Worm (Caenorhabditis elegans): ENCODE data around the gene Y51A2B.2.

Y51A2B.2 gene

DNA sequence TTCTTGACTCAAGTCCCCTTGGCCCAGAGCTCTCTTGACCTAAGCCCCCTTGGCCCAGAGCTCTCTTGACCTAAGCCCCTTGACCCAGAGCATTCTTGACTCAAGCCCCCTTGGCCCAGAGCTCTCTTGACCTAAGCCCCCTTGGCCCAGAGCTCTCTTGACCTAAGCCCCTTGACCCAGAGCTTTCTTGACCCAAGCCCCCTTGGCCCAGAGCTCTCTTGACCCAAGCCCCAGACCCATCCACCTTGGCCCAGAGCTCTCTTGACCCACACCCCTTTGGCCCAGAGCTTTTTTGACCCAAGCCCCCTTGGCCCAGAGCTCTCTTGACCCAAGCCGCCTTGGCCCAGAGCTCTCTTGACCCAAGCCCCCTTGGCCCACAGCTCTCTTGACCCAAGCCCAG lies 41.6 kb downstream of the Y51A2B.2 start:
- TF ChIP-seq egrh-3 (GFP tag; IDR thresholded peaks at IDR 0.05) (peak; percentile 76; the same call in 1 of the 2 replicates), hsf-1 (GFP tag; IDR thresholded peaks at IDR 0.05) (0 out of 2 replicates have a peak, but pooled peaks have one; percentile 7), zfh-2 (GFP tag; conservative IDR thresholded peaks at IDR 0.05) (peak; percentile 47; the same call in 1 of the 2 replicates)

DNA sequence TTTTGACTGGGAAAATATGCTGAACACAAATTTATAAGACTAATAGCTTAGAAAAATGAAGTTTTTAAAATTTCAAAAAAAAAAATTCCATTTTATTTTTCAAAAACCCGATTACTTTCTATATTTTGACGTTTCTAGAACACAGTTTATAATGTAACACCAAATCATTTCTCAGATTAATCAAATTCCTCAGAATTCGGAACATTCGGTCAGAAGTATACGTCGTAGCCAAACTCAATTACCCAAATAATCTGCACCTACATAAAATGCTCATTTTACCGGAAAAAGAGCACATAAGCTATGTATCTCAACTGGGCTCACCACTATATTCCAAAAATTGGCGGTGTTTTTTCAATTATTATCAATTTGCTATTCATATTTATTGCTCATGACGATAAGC lies 46.5 kb downstream of the Y51A2B.2 start, which contains the start of gene srj-26:
Gene srj-26 (plus strand): TSS at position 301 of the 400 bp plus-strand sequence.
- TF ChIP-seq nhr-179 (tag; optimal IDR thresholded peaks at IDR 0.05) (no peak), unc-130 (GFP tag; optimal IDR thresholded peaks at IDR 0.05) (no peak), hrde-1 (tag; optimal IDR thresholded peaks at IDR 0.05; ENCODE audit: borderline replicate concordance) (no peak), lin-40 (tag; optimal IDR thresholded peaks at IDR 0.05) (no peak), B0261.1 (tag; optimal IDR thresholded peaks at IDR 0.05) (no peak), repo-1 (tag; optimal IDR thresholded peaks at IDR 0.05) (no peak), ceh-79 (tag; optimal IDR thresholded peaks at IDR 0.05) (no peak), ceh-27 (GFP tag; optimal IDR thresholded peaks at IDR 0.05) (no peak), let-607 (tag; optimal IDR thresholded peaks at IDR 0.05) (no peak), madf-10 (tag; optimal IDR thresholded peaks at IDR 0.05) (no peak), rcor-1 (GFP tag; IDR thresholded peaks at IDR 0.05) (no peak), hmg-1.2 (GFP tag; IDR thresholded peaks at IDR 0.05) (no peak), Y53G8AR.9 (GFP tag; conservative IDR thresholded peaks at IDR 0.05) (no peak), him-1 (tag; optimal IDR thresholded peaks at IDR 0.05) (no peak), efl-1 (GFP tag; optimal IDR thresholded peaks at IDR 0.05) (no peak)

DNA sequence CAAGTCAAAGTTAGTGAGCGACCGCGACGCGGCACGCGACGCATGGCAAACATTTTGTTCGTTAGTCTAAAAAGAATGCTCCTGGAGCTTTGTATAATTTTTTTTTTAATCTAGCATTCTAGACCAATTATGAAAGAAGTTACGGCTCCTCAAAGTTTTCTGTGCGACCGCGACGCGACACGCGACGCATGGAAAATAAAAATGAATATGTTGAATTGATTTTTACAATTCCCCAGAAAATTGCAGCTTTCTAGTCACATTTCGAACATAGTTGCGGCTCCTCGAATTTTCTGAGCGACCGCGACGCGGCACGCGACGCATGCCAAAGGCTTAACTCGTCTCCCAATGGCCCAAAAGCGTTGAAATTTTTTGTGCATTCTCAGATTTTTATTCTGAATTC lies 50.2 kb downstream of the Y51A2B.2 start, which contains the start of gene ZK262.4:
Gene ZK262.4 (minus strand): TSS at position 101 of the 400 bp plus-strand sequence.
- TF ChIP-seq ccch-3 (GFP tag; optimal IDR thresholded peaks at IDR 0.05) (no peak), unc-130 (GFP tag; optimal IDR thresholded peaks at IDR 0.05) (no peak), ztf-28 (GFP tag; IDR thresholded peaks at IDR 0.05) (no peak), ZK185.1 (tag; optimal IDR thresholded peaks at IDR 0.05; ENCODE audit: poor library complexity, severe bottlenecking) (no peak), dpl-1 (GFP tag; optimal IDR thresholded peaks at IDR 0.05) (no peak), Y79H2A.3 (GFP tag; conservative IDR thresholded peaks at IDR 0.05) (no peak), attf-3 (GFP tag; conservative IDR thresholded peaks at IDR 0.05) (no peak), F10E7.11 (tag; optimal IDR thresholded peaks at IDR 0.05) (no peak), ztf-18 (tag; optimal IDR thresholded peaks at IDR 0.05) (no peak), somi-1 (GFP tag; optimal IDR thresholded peaks at IDR 0.05) (no peak), hrde-1 (tag; optimal IDR thresholded peaks at IDR 0.05; ENCODE audit: borderline replicate concordance) (no peak), ztf-6 (GFP tag; IDR thresholded peaks at IDR 0.05) (no peak), hmg-20 (GFP tag; IDR thresholded peaks at IDR 0.05) (no peak), ztf-25 (GFP tag; IDR thresholded peaks at IDR 0.05) (no peak)

DNA sequence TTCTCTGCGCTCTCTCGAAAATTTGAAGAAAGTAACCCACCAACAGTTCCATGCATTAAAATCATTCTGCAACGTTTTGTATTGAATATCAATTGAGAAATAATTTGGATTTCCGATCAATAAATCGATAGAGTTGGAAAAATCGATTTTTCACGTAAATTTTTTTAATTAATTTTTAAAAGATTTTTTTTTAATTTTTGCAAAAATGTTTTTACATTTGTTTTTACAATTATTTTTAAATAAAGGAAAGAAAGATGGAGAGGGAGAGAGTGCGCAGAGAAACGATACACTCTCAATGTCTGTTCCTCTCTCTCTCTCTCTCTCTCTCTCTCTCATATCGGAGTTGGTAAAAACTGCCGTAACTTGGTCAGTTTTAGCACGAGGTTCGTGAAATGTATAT lies 51.2 kb downstream of the Y51A2B.2 start, which contains the start of gene ZK262.19:
Gene ZK262.19 (minus strand): TSS at position 101 of the 400 bp plus-strand sequence.
- TF ChIP-seq nhr-90 (tag; optimal IDR thresholded peaks at IDR 0.05) (no peak), aptf-2 (GFP tag; conservative IDR thresholded peaks at IDR 0.05) (no peak), ztf-25 (GFP tag; IDR thresholded peaks at IDR 0.05) (no peak)

DNA sequence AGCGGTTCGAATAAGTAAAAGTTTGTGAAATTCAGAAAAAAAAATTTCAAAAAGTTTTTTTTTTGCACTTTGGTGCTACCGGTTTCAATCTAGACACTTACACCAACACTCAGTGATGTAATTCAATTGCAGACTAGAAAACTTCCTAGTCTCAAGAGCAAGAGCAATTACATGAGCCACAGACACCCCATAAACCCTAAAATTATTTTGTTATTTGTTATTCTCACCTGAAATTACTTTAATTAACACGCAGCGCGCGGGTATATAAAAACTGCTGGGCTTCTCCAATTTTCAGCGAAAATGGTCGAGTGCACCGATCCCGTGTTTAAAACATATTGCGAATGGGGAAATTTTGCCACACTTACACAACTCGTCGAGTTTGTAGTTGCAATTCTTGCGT lies 52.0 kb downstream of the Y51A2B.2 start, which contains the start of gene srw-83:
Gene srw-83 (plus strand): TSS at position 301 of the 400 bp plus-strand sequence.
- TF ChIP-seq madf-6 (GFP tag; IDR thresholded peaks at IDR 0.05) = no peak

All from whole organism, young adult.